Worm (Caenorhabditis elegans) whole organism, L4 larva: ENCODE data around the gene C06H5.14.

ENCODE experiments used
- F37D6.2 ChIP-seq: sonication (generic microtip); optimal IDR thresholded peaks from 2 replicates; lab custom pipeline; 2016; ENCODE audit warnings: mild to moderate bottlenecking, missing genetic modification characterization, missing compliant biosample characterization
- T26A8.4 ChIP-seq: fragments of 200-800 bp; sonication (Bioruptor generic); IDR thresholded peaks from 2 replicates; pipeline ENCODE4 v1.3.6; 2022; ENCODE audit warnings: missing genetic modification characterization, missing compliant biosample characterization
- Y48G9A.11 ChIP-seq: fragments of 200-800 bp; sonication (Bioruptor generic); IDR thresholded peaks from 2 replicates; pipeline ENCODE4 v1.3.6; 2022; ENCODE audit warnings: missing genetic modification reagents, missing genetic modification characterization, missing compliant biosample characterization
- ZK337.2 ChIP-seq: fragments of 200-800 bp; sonication (Bioruptor generic); IDR thresholded peaks from 2 replicates; pipeline ENCODE4 v1.3.6; 2022; ENCODE audit warnings: missing genetic modification reagents, missing genetic modification characterization, missing compliant biosample characterization
- ZK546.5 ChIP-seq, 2 experiments: sonication (generic microtip); optimal IDR thresholded peaks; 2 replicates each; lab custom pipeline; 2017; ENCODE audit warnings: missing biosample characterization in 2 of 2, missing genetic modification characterization in 2 of 2
- aha-1 ChIP-seq: fragments of 150-350 bp; peaks from one replicate; lab custom pipeline; 2014; ENCODE audit warnings: missing biosample characterization, missing genetic modification characterization
- aly-2 ChIP-seq: sonication (generic microtip); optimal IDR thresholded peaks from 2 replicates; lab custom pipeline; 2018; ENCODE audit warnings: missing biosample characterization, missing genetic modification characterization
- ceh-20 ChIP-seq: fragments of 200-800 bp; sonication (Bioruptor generic); IDR thresholded peaks from 2 replicates; pipeline ENCODE4 v1.3.6; 2022; ENCODE audit warnings: missing genetic modification reagents, missing genetic modification characterization, missing compliant biosample characterization
- ceh-44 ChIP-seq: fragments of 200-800 bp; sonication (Bioruptor generic); IDR thresholded peaks from 2 replicates; pipeline ENCODE4 v1.3.6; 2022; ENCODE audit warnings: missing genetic modification reagents, missing genetic modification characterization, missing compliant biosample characterization
- ceh-82 ChIP-seq: sonication (generic microtip); optimal IDR thresholded peaks from 2 replicates; lab custom pipeline; 2017; ENCODE audit warnings: missing biosample characterization, missing genetic modification characterization
- duxl-1 ChIP-seq: sonication (generic microtip); optimal IDR thresholded peaks from 2 replicates; lab custom pipeline; 2016; ENCODE audit warnings: mild to moderate bottlenecking, missing genetic modification characterization, moderate library complexity, missing compliant biosample characterization; ENCODE audit not compliant: poor library complexity
- egl-27 ChIP-seq: sonication (generic microtip); optimal IDR thresholded peaks from 3 replicates; lab custom pipeline; 2017; ENCODE audit warnings: missing biosample characterization, missing genetic modification reagents, missing genetic modification characterization
- fkh-10 ChIP-seq: fragments of 150-350 bp; optimal IDR thresholded peaks from 2 replicates; lab custom pipeline; 2014; ENCODE audit warnings: missing biosample characterization, missing genetic modification reagents, missing genetic modification characterization
- hif-1 ChIP-seq, 2 experiments: sonication (generic microtip); optimal IDR thresholded peaks; 2 replicates each; lab custom pipeline; 2016 to 2017; ENCODE audit warnings: missing compliant biosample characterization in 2 of 2, missing genetic modification characterization in 2 of 2, missing genetic modification reagents in 2 of 2, missing genotype in 2 of 2, mild to moderate bottlenecking in 1 of 2
- hlh-30 ChIP-seq: sonication (generic microtip); optimal IDR thresholded peaks from 2 replicates; lab custom pipeline; 2017; ENCODE audit warnings: antibody characterized with exemption, mild to moderate bottlenecking, missing genetic modification characterization, missing compliant biosample characterization; ENCODE audit not compliant: insufficient read depth
- lin-15B ChIP-seq: fragments of 150-350 bp; sonication (generic microtip); optimal IDR thresholded peaks from 3 replicates; lab custom pipeline; 2014; ENCODE audit warnings: missing biosample characterization, missing genetic modification characterization
- lin-29 ChIP-seq: fragments of 200-800 bp; sonication (Bioruptor generic); IDR thresholded peaks from 2 replicates; pipeline ENCODE4 v1.3.6; 2022; ENCODE audit warnings: missing genetic modification reagents, missing genetic modification characterization, missing compliant biosample characterization
- lin-39 ChIP-seq: fragments of 150-350 bp; optimal IDR thresholded peaks from 2 replicates; lab custom pipeline; 2014; ENCODE audit warnings: missing biosample characterization, missing genetic modification reagents, missing genetic modification characterization
- lir-3 ChIP-seq: sonication (generic microtip); optimal IDR thresholded peaks from 2 replicates; lab custom pipeline; 2016; ENCODE audit warnings: mild to moderate bottlenecking, missing genetic modification characterization, missing compliant biosample characterization
- mep-1 ChIP-seq: fragments of 150-350 bp; sonication (generic microtip); optimal IDR thresholded peaks from 3 replicates; lab custom pipeline; 2014; ENCODE audit warnings: missing biosample characterization, missing genetic modification characterization
- mes-2 ChIP-seq: sonication (generic microtip); optimal IDR thresholded peaks from 2 replicates; lab custom pipeline; 2016; ENCODE audit warnings: missing genotype, mild to moderate bottlenecking, missing genetic modification characterization, missing compliant biosample characterization; ENCODE audit not compliant: poor library complexity, severe bottlenecking
- mxl-2 ChIP-seq: fragments of 200-800 bp; sonication (Bioruptor generic); conservative IDR thresholded peaks from 2 replicates; pipeline ENCODE4 v1.3.6; 2022; ENCODE audit warnings: missing genetic modification reagents, missing genetic modification characterization, missing compliant biosample characterization
- nhr-25 ChIP-seq: sonication (generic microtip); optimal IDR thresholded peaks from 2 replicates; lab custom pipeline; 2017; ENCODE audit warnings: missing genetic modification characterization, mild to moderate bottlenecking, missing compliant biosample characterization, antibody characterized with exemption, moderate library complexity, borderline replicate concordance; ENCODE audit not compliant: insufficient read depth
- nhr-28 ChIP-seq: fragments of 150-350 bp; optimal IDR thresholded peaks from 2 replicates; lab custom pipeline; 2014; ENCODE audit warnings: missing biosample characterization, missing genetic modification characterization
- nhr-41 ChIP-seq: fragments of 200-800 bp; sonication (Bioruptor generic); IDR thresholded peaks from 2 replicates; pipeline ENCODE4 v1.3.6; 2022; ENCODE audit warnings: missing genetic modification reagents, missing genetic modification characterization, missing compliant biosample characterization
- nhr-42 ChIP-seq: fragments of 200-800 bp; sonication (Bioruptor generic); IDR thresholded peaks from 2 replicates; pipeline ENCODE4 v1.3.6; 2022; ENCODE audit warnings: missing genetic modification characterization, missing compliant biosample characterization
- nhr-6 ChIP-seq: fragments of 150-350 bp; optimal IDR thresholded peaks from 2 replicates; lab custom pipeline; 2014; ENCODE audit warnings: missing biosample characterization, missing genetic modification characterization
- php-3 ChIP-seq: fragments of 200-800 bp; sonication (Bioruptor generic); IDR thresholded peaks from 2 replicates; pipeline ENCODE4 v1.3.6; 2022; ENCODE audit warnings: missing genetic modification reagents, missing genetic modification characterization, missing compliant biosample characterization
- rbr-2 ChIP-seq: sonication (generic microtip); optimal IDR thresholded peaks from 2 replicates; lab custom pipeline; 2016; ENCODE audit warnings: missing genotype, missing genetic modification characterization, missing compliant biosample characterization
- sdz-12 ChIP-seq: fragments of 200-800 bp; sonication (Bioruptor generic); optimal IDR thresholded peaks from 2 replicates; lab custom pipeline; 2018; ENCODE audit warnings: mild to moderate bottlenecking, missing genetic modification characterization, missing compliant biosample characterization
- set-16 ChIP-seq: fragments of 200-800 bp; sonication (Bioruptor generic); IDR thresholded peaks from 2 replicates; pipeline ENCODE4 v1.3.6; 2022; ENCODE audit warnings: missing genetic modification reagents, missing genetic modification characterization, missing compliant biosample characterization
- spr-3 ChIP-seq: fragments of 200-800 bp; sonication (Bioruptor generic); optimal IDR thresholded peaks from 2 replicates; lab custom pipeline; 2018; ENCODE audit warnings: mild to moderate bottlenecking, missing genetic modification characterization, missing compliant biosample characterization
- unc-130 ChIP-seq: sonication (generic microtip); optimal IDR thresholded peaks from 2 replicates; lab custom pipeline; 2016; ENCODE audit warnings: missing genetic modification reagents, missing genetic modification characterization, missing compliant biosample characterization
- unc-62 ChIP-seq, 3 experiments: fragments of 150-350 bp in 1 of 3; sonication (generic microtip); optimal IDR thresholded peaks in 2 of 3; peaks in 1 of 3; 1 replicate in 1 of 3; 2 replicates in 2 of 3; lab custom pipeline; 2014 to 2017; ENCODE audit warnings: missing biosample characterization in 3 of 3, missing genetic modification characterization in 3 of 3, missing genetic modification reagents in 3 of 3, missing genotype in 1 of 3
- zfp-3 ChIP-seq: fragments of 200-800 bp; sonication (Bioruptor generic); conservative IDR thresholded peaks from 2 replicates; pipeline ENCODE4 v1.3.6; 2022; ENCODE audit warnings: missing genetic modification reagents, missing genetic modification characterization, missing compliant biosample characterization

C06H5.14 gene

ce11 chrV:17935857-17936256 is 31.9 kb downstream of the C06H5.14 start:
- TF ChIP-seq ceh-20 (GFP tag; lab: Robert Waterston, UW) (no peak), nhr-25 (tag; lab: Kevin White, UChicago) (no peak), mes-2 (tag; lab: Kevin White, UChicago) (peak; percentile 16), lin-29 (GFP tag; lab: Robert Waterston, UW) (no peak), T26A8.4 (GFP tag; lab: Robert Waterston, UW) (peak; percentile 32; the same call in 1 of the 2 replicates)

- TF ChIP-seq spr-3 (no peak), hif-1 (tag; optimal IDR thresholded peaks at IDR 0.05; lab: Kevin White, UChicago) (no peak), egl-27 (tag; lab: Kevin White, UChicago) (no peak), hlh-30 (tag; lab: Kevin White, UChicago) (no peak), nhr-6 (tag; lab: Kevin White, UChicago) (no peak), lin-39 (tag; lab: Kevin White, UChicago) (no peak)
Measured at ce11 chrV:17938978-17939377, 35.0 kb downstream of the C06H5.14 start.

ce11 chrV:17943877-17944472 is 40.0 kb downstream of the C06H5.14 start:
- TF ChIP-seq aha-1 (tag; lab: Kevin White, UChicago): peak; percentile 17
- peak; percentile 91 for TF ChIP-seq set-16
- TF ChIP-seq egl-27 (tag; lab: Kevin White, UChicago): no peak
- no peak for TF ChIP-seq sdz-12 (GFP tag; lab: Kevin White, UChicago)
- TF ChIP-seq ceh-44 (GFP tag; lab: Robert Waterston, UW): no peak

ce11 chrV:17944849-17945452 is 41.0 kb downstream of the C06H5.14 start:
- peak in 1 of 2 experiments; percentile 73 for TF ChIP-seq unc-62 (GFP tag; optimal IDR thresholded peaks at IDR 0.05 in 1 of 2; lab: Kevin White, UChicago)
- no peak for TF ChIP-seq unc-62 (tag; optimal IDR thresholded peaks at IDR 0.05; lab: Kevin White, UChicago)
- TF ChIP-seq nhr-41 (GFP tag; lab: Robert Waterston, UW): no peak
- TF ChIP-seq set-16: peak; percentile 82

ce11 chrV:17945460-17945859 is 41.5 kb downstream of the C06H5.14 start:
- TF ChIP-seq zfp-3 (GFP tag; lab: Robert Waterston, UW): no peak
- no peak for TF ChIP-seq aha-1 (tag; lab: Kevin White, UChicago)
- no peak for TF ChIP-seq ZK337.2 (GFP tag; lab: Robert Waterston, UW)
- peak; percentile 78 for TF ChIP-seq set-16
- no peak for TF ChIP-seq F37D6.2 (tag; lab: Kevin White, UChicago)

- TF ChIP-seq php-3 (no peak), fkh-10 (GFP tag; lab: Kevin White, UChicago) (no peak), rbr-2 (tag; lab: Kevin White, UChicago) (no peak), nhr-28 (tag; lab: Kevin White, UChicago) (no peak), hif-1 (tag; optimal IDR thresholded peaks at IDR 0.05; lab: Kevin White, UChicago) (no peak), mep-1 (no peak), ceh-82 (no peak), mxl-2 (GFP tag; lab: Robert Waterston, UW) (no peak), Y48G9A.11 (no peak), unc-130 (no peak), nhr-42 (GFP tag; lab: Robert Waterston, UW) (no peak), aly-2 (no peak), lir-3 (tag; lab: Kevin White, UChicago) (no peak), duxl-1 (tag; lab: Kevin White, UChicago) (no peak), ZK546.5 (tag; optimal IDR thresholded peaks at IDR 0.05; lab: Kevin White, UChicago) (no peak), set-16 (no peak), lin-15B (no peak), ceh-20 (GFP tag; lab: Robert Waterston, UW) (no peak)
Measured at ce11 chrV:17947266-17947665, 43.3 kb downstream of the C06H5.14 start.
